Fruit fly (Drosophila melanogaster): ENCODE results near the gene colt.

- TF ChIP-seq CG8478 (optimal IDR thresholded peaks at IDR 0.05) (no peak), psq (optimal IDR thresholded peaks at IDR 0.05) (no peak), usp (GFP tag; optimal IDR thresholded peaks at IDR 0.05) (no peak), pan (optimal IDR thresholded peaks at IDR 0.05) (no peak), Dll (optimal IDR thresholded peaks at IDR 0.05) (no peak)
Observed at dm6 chr2L:2800956-2801776, 31.3 kb upstream of the colt start.

All from whole organism.